Worm (Caenorhabditis elegans): ENCODE results near the gene nhr-128.

DNA sequence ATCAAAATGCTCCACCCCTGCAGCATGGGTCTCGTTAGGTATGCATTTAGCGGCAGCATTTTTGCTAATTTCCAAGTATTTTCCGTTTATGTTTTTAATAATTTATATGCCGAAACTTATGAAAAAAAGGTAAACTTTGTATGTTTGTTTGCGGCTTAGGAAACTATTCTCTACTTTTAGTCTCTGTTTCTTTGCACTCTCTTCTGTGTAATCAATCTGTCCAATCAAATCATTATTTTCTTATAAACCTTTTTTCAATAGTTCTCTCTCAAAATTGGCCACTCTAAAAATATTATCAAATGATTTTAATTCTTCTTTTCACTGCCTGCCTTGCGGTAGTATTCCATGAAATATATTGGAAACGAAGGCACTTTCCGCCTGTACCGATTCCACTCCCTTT, 16.1 kb downstream of the nhr-128 start:
- TF ChIP-seq klf-2 (GFP tag; conservative IDR thresholded peaks at IDR 0.05) (no peak), ztf-23 (GFP tag; IDR thresholded peaks at IDR 0.05) (no peak), tab-1 (GFP tag; IDR thresholded peaks at IDR 0.05) (no peak), med-1 (GFP tag; optimal IDR thresholded peaks at IDR 0.05; ENCODE audit: insufficient read depth) (no peak)

All from whole organism, midembryonic.